Worm (Caenorhabditis elegans) whole organism, young adult: ENCODE results near the gene Y48A6B.14.

Experiments used
- B0336.3 ChIP-seq: fragments of 200-800 bp; sonication (Bioruptor generic); IDR thresholded peaks from 2 replicates; pipeline ENCODE4 v1.3.6; 2022; ENCODE audit warnings: missing genetic modification characterization, missing compliant biosample characterization
- F33H1.4 ChIP-seq: fragments of 200-800 bp; sonication (Bioruptor generic); IDR thresholded peaks from 2 replicates; pipeline ENCODE4 v1.3.6; 2022; ENCODE audit warnings: missing genetic modification reagents, missing genetic modification characterization, missing compliant biosample characterization
- F39B2.1 ChIP-seq: fragments of 200-800 bp; sonication (Bioruptor generic); IDR thresholded peaks from 2 replicates; pipeline ENCODE4 v1.3.6; 2022; ENCODE audit warnings: missing genetic modification reagents, missing genetic modification characterization, missing compliant biosample characterization
- aptf-3 ChIP-seq: fragments of 200-800 bp; sonication (Bioruptor generic); IDR thresholded peaks from 2 replicates; pipeline ENCODE4 v1.3.6; 2022; ENCODE audit warnings: missing genetic modification characterization, missing compliant biosample characterization
- ceh-40 ChIP-seq: fragments of 200-800 bp; sonication (Bioruptor generic); IDR thresholded peaks from 2 replicates; pipeline ENCODE4 v1.3.6; 2022; ENCODE audit warnings: missing genetic modification characterization, missing compliant biosample characterization
- ceh-58 ChIP-seq: fragments of 200-800 bp; sonication (Bioruptor generic); IDR thresholded peaks from 2 replicates; pipeline ENCODE4 v1.3.6; 2022; ENCODE audit warnings: missing genetic modification characterization, missing compliant biosample characterization
- ets-4 ChIP-seq: fragments of 200-800 bp; sonication (Bioruptor generic); optimal IDR thresholded peaks from 2 replicates; lab custom pipeline; 2018; ENCODE audit warnings: mild to moderate bottlenecking, missing genetic modification characterization, missing compliant biosample characterization
- fkh-3 ChIP-seq: sonication (generic microtip); optimal IDR thresholded peaks from 2 replicates; lab custom pipeline; 2016; ENCODE audit warnings: mild to moderate bottlenecking, missing genetic modification characterization, missing compliant biosample characterization
- madf-6 ChIP-seq: fragments of 200-800 bp; sonication (Bioruptor generic); IDR thresholded peaks from 2 replicates; pipeline ENCODE4 v1.3.6; 2022; ENCODE audit warnings: missing genetic modification reagents, missing genetic modification characterization, missing compliant biosample characterization
- nhr-90 ChIP-seq: sonication (generic microtip); optimal IDR thresholded peaks from 2 replicates; lab custom pipeline; 2016; ENCODE audit warnings: missing genotype, mild to moderate bottlenecking, missing genetic modification characterization, missing compliant biosample characterization
- sea-2 ChIP-seq: fragments of 200-800 bp; sonication (Bioruptor generic); IDR thresholded peaks from 2 replicates; pipeline ENCODE4 v1.3.6; 2022; ENCODE audit warnings: missing genetic modification characterization, missing compliant biosample characterization
- snpc-4 ChIP-seq, 5 experiments: fragments of 150-350 bp in 1 of 5; sonication (generic microtip) in 4 of 5; optimal IDR thresholded peaks; 2 replicates each; lab custom pipeline; 2014 to 2018; ENCODE audit warnings: missing genetic modification characterization in 5 of 5, missing biosample characterization in 3 of 5, antibody characterized with exemption in 2 of 5, mild to moderate bottlenecking in 2 of 5, missing compliant biosample characterization in 2 of 5, missing genotype in 2 of 5, moderate library complexity in 2 of 5, missing genetic modification reagents in 1 of 5
- zfh-2 ChIP-seq: fragments of 200-800 bp; sonication (Bioruptor generic); conservative IDR thresholded peaks from 2 replicates; pipeline ENCODE4 v1.3.6; 2022; ENCODE audit warnings: missing genetic modification reagents, missing genetic modification characterization, missing compliant biosample characterization
- ztf-25 ChIP-seq: fragments of 200-800 bp; sonication (Bioruptor generic); IDR thresholded peaks from 2 replicates; pipeline ENCODE4 v1.3.6; 2022; ENCODE audit warnings: missing genetic modification reagents, missing genetic modification characterization, missing compliant biosample characterization

DNA sequence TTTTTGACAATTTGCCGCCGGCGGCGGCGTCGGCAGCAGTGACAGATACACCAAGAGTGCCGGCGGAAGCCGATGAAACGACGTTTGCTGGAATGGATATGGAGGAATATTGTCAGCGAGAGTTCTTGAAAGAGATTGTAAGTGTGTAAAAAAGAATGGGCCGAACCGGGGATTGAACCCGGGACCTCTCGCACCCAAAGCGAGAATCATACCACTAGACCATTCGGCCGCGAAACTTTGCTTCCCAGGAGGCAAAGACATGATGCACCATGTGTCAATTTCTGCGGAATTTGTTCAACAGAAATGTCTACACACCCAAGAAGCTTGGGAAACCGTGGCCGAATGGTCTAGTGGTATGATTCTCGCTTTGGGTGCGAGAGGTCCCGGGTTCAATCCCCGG lies 35.3 kb downstream of the Y48A6B.14 start:
- TF ChIP-seq snpc-4 (GFP tag; optimal IDR thresholded peaks at IDR 0.05; lab: Kevin White, UChicago) = peak; percentile 69
- peak in 3 of 4 experiments; percentile 69 to 81 (median 79) for TF ChIP-seq snpc-4 (tag; optimal IDR thresholded peaks at IDR 0.05; lab: Kevin White, UChicago)
- 0 out of 2 replicates have a peak, but pooled peaks have one; percentile 6 for TF ChIP-seq F39B2.1 (GFP tag; lab: Robert Waterston, UW)
- peak; percentile 94 for TF ChIP-seq aptf-3
- no peak for TF ChIP-seq fkh-3
- peak; percentile 61 for TF ChIP-seq F33H1.4
- peak; percentile 76 for TF ChIP-seq B0336.3 (GFP tag; lab: Robert Waterston, UW)
- TF ChIP-seq sea-2 (GFP tag; lab: Robert Waterston, UW) = no peak
- 0 out of 2 replicates have a peak, but pooled peaks have one; percentile 66 for TF ChIP-seq ceh-58 (GFP tag; lab: Robert Waterston, UW)
- peak; percentile 76 for TF ChIP-seq madf-6
- TF ChIP-seq ceh-40 = peak; percentile 69; the same call in 1 of the 2 replicates
- no peak for TF ChIP-seq ets-4 (GFP tag; lab: Kevin White, UChicago)
- peak; percentile 59; the same call in 1 of the 2 replicates for TF ChIP-seq zfh-2
- 0 out of 2 replicates have a peak, but pooled peaks have one; percentile 65 for TF ChIP-seq ztf-25
- TF ChIP-seq nhr-90 (tag; lab: Kevin White, UChicago) = peak; percentile 71
